Fruit fly (Drosophila melanogaster) whole organism, embryonic: ENCODE data around the gene CG14818.

ENCODE experiments used
- B-H2 ChIP-seq: fragments of 200-800 bp; sonication (Bioruptor generic); optimal IDR thresholded peaks from 2 replicates; lab custom pipeline; 2018; ENCODE audit warnings: missing biosample characterization, mild to moderate bottlenecking, missing genetic modification characterization
- Blimp-1 ChIP-seq: fragments of 200-800 bp; sonication (Bioruptor generic); optimal IDR thresholded peaks from 3 replicates; lab custom pipeline; 2018; ENCODE audit warnings: missing biosample characterization, missing genetic modification characterization, mild to moderate bottlenecking, moderate library complexity, missing genetic modification reagents
- CG10959 ChIP-seq: fragments of 200-800 bp; sonication (Bioruptor generic); IDR thresholded peaks from 2 replicates; pipeline ENCODE4 v1.3.6; 2022; ENCODE audit warnings: missing biosample characterization, missing genetic modification characterization
- CG11398 ChIP-seq: fragments of 200-800 bp; sonication (Bioruptor generic); optimal IDR thresholded peaks from 2 replicates; lab custom pipeline; 2016; ENCODE audit warnings: missing biosample characterization, missing genetic modification characterization
- CG12219 ChIP-seq: fragments of 200-800 bp; sonication (Bioruptor generic); optimal IDR thresholded peaks from 3 replicates; lab custom pipeline; 2018; ENCODE audit warnings: missing biosample characterization, mild to moderate bottlenecking, missing genetic modification characterization
- CG13123 ChIP-seq: fragments of 200-800 bp; sonication (Bioruptor generic); optimal IDR thresholded peaks from 2 replicates; lab custom pipeline; 2016; ENCODE audit warnings: missing biosample characterization, missing genetic modification characterization
- CG13296 ChIP-seq: fragments of 200-800 bp; sonication (Bioruptor generic); optimal IDR thresholded peaks from 3 replicates; lab custom pipeline; 2018; ENCODE audit warnings: missing biosample characterization, mild to moderate bottlenecking, missing genetic modification characterization
- CG1603 ChIP-seq: fragments of 200-800 bp; sonication (Bioruptor generic); optimal IDR thresholded peaks from 2 replicates; lab custom pipeline; 2019; ENCODE audit warnings: missing biosample characterization, mild to moderate bottlenecking, missing genetic modification characterization, moderate library complexity
- CG1647 ChIP-seq: fragments of 200-800 bp; sonication (Bioruptor generic); optimal IDR thresholded peaks from 3 replicates; lab custom pipeline; 2016; ENCODE audit warnings: missing biosample characterization, missing genetic modification characterization
- CG17612 ChIP-seq: fragments of 200-800 bp; sonication (Bioruptor generic); IDR thresholded peaks from 2 replicates; pipeline ENCODE4 v1.3.6; 2022; ENCODE audit warnings: missing biosample characterization, missing genetic modification characterization
- CG18011 ChIP-seq: fragments of 200-800 bp; sonication (Bioruptor generic); optimal IDR thresholded peaks from 2 replicates; lab custom pipeline; 2017; ENCODE audit warnings: missing biosample characterization, missing genetic modification characterization, mild to moderate bottlenecking, moderate library complexity, missing genotype
- CG31388 ChIP-seq: fragments of 200-800 bp; sonication (Bioruptor generic); optimal IDR thresholded peaks from 2 replicates; lab custom pipeline; 2016; ENCODE audit warnings: missing biosample characterization, missing genetic modification characterization
- CG34224 ChIP-seq: fragments of 200-800 bp; sonication (Bioruptor generic); IDR thresholded peaks from 3 replicates; pipeline ENCODE4 v1.3.6; 2022; ENCODE audit warnings: missing biosample characterization, missing genetic modification characterization; ENCODE audit not compliant: partially characterized antibody
- CG5953 ChIP-seq: fragments of 200-800 bp; sonication (Bioruptor generic); IDR thresholded peaks from 2 replicates; pipeline ENCODE4 v1.3.6; 2022; ENCODE audit warnings: missing biosample characterization, missing genetic modification characterization
- CG7786 ChIP-seq: fragments of 200-800 bp; sonication (Bioruptor generic); optimal IDR thresholded peaks from 2 replicates; lab custom pipeline; 2016; ENCODE audit warnings: missing biosample characterization, missing genetic modification characterization
- CG9727 ChIP-seq: fragments of 200-800 bp; sonication (Bioruptor generic); optimal IDR thresholded peaks from 3 replicates; lab custom pipeline; 2017; ENCODE audit warnings: missing biosample characterization, mild to moderate bottlenecking, missing genetic modification characterization
- CG9932 ChIP-seq: fragments of 200-800 bp; sonication (Bioruptor generic); IDR thresholded peaks from 2 replicates; pipeline ENCODE4 v1.3.6; 2022; ENCODE audit warnings: missing biosample characterization, missing genetic modification characterization
- CkIIα-i1 ChIP-seq: fragments of 200-800 bp; sonication (Bioruptor generic); IDR thresholded peaks from 2 replicates; pipeline ENCODE4 v1.3.6; 2022; ENCODE audit warnings: missing biosample characterization, missing genetic modification characterization
- Dek ChIP-seq: fragments of 200-800 bp; sonication (Bioruptor generic); optimal IDR thresholded peaks from 3 replicates; lab custom pipeline; 2019; ENCODE audit warnings: missing biosample characterization, mild to moderate bottlenecking, missing genetic modification characterization, moderate library complexity
- Dll ChIP-seq: fragments of 200-800 bp; sonication (Bioruptor generic); IDR thresholded peaks from 4 replicates; pipeline ENCODE4 v1.3.6; 2022; ENCODE audit warnings: missing biosample characterization, missing genetic modification characterization; ENCODE audit not compliant: partially characterized antibody
- Eip74EF ChIP-seq, 2 experiments: fragments of 200-800 bp in 1 of 2; fragments of >200 bp in 1 of 2; sonication (Bioruptor generic) in 1 of 2; optimal IDR thresholded peaks; 2 replicates each; lab custom pipeline; 2017 to 2019; ENCODE audit warnings: missing biosample characterization in 2 of 2, missing genetic modification characterization in 2 of 2, mild to moderate bottlenecking in 1 of 2, moderate library complexity in 1 of 2
- Elba2 ChIP-seq: fragments of 200-800 bp; sonication (Bioruptor generic); optimal IDR thresholded peaks from 3 replicates; lab custom pipeline; 2016; ENCODE audit warnings: missing biosample characterization, missing genetic modification characterization
- Fer2 ChIP-seq: fragments of 200-800 bp; sonication (Bioruptor generic); optimal IDR thresholded peaks from 2 replicates; lab custom pipeline; 2018; ENCODE audit warnings: missing biosample characterization, mild to moderate bottlenecking, missing genetic modification characterization, moderate library complexity
- MBD-R2 ChIP-seq: fragments of 200-800 bp; sonication (Bioruptor generic); IDR thresholded peaks from 2 replicates; pipeline ENCODE4 v1.3.6; 2022; ENCODE audit warnings: missing biosample characterization, missing genetic modification characterization
- Mad ChIP-seq: fragments of 200-800 bp; sonication (Bioruptor generic); optimal IDR thresholded peaks from 2 replicates; lab custom pipeline; 2016; ENCODE audit warnings: missing biosample characterization, missing genetic modification characterization
- NK7.1 ChIP-seq: fragments of 200-800 bp; sonication (Bioruptor generic); optimal IDR thresholded peaks from 3 replicates; lab custom pipeline; 2016; ENCODE audit warnings: missing biosample characterization, missing genetic modification characterization
- Ptx1 ChIP-seq: fragments of 200-800 bp; sonication (Bioruptor generic); IDR thresholded peaks from 2 replicates; pipeline ENCODE4 v1.3.6; 2022; ENCODE audit warnings: missing biosample characterization, missing genetic modification characterization
- TFAM ChIP-seq: fragments of 200-800 bp; sonication (Bioruptor generic); optimal IDR thresholded peaks from 2 replicates; lab custom pipeline; 2017; ENCODE audit warnings: missing biosample characterization, missing genetic modification characterization, inconsistent platforms
- bbx ChIP-seq: fragments of 200-800 bp; sonication (Bioruptor generic); IDR thresholded peaks from 2 replicates; pipeline ENCODE4 v1.3.6; 2022; ENCODE audit warnings: missing biosample characterization, missing genetic modification characterization; ENCODE audit not compliant: partially characterized antibody
- bigmax ChIP-seq: fragments of 200-800 bp; sonication (Bioruptor generic); optimal IDR thresholded peaks from 2 replicates; lab custom pipeline; 2018; ENCODE audit warnings: missing biosample characterization, mild to moderate bottlenecking, missing genetic modification characterization
- cato ChIP-seq: fragments of 200-800 bp; sonication (Bioruptor generic); optimal IDR thresholded peaks from 2 replicates; lab custom pipeline; 2016; ENCODE audit warnings: missing biosample characterization, missing genetic modification characterization, borderline replicate concordance
- chinmo ChIP-seq: fragments of 200-800 bp; sonication (Bioruptor generic); IDR thresholded peaks from 4 replicates; pipeline ENCODE4 v1.3.6; 2022; ENCODE audit warnings: missing biosample characterization, missing genetic modification characterization; ENCODE audit not compliant: partially characterized antibody
- dati ChIP-seq: fragments of 200-800 bp; sonication (Bioruptor generic); IDR thresholded peaks from 2 replicates; pipeline ENCODE4 v1.3.6; 2022; ENCODE audit warnings: missing biosample characterization, missing genetic modification characterization
- fd96Cb ChIP-seq: fragments of 200-800 bp; sonication (Bioruptor generic); optimal IDR thresholded peaks from 2 replicates; lab custom pipeline; 2018; ENCODE audit warnings: missing biosample characterization, mild to moderate bottlenecking, missing genetic modification characterization, moderate library complexity
- inv ChIP-seq: fragments of 200-800 bp; sonication (Bioruptor generic); IDR thresholded peaks from 2 replicates; pipeline ENCODE4 v1.3.6; 2022; ENCODE audit warnings: missing biosample characterization, missing genetic modification characterization; ENCODE audit not compliant: partially characterized antibody
- klu ChIP-seq: fragments of 200-800 bp; sonication (Bioruptor generic); IDR thresholded peaks from 2 replicates; pipeline ENCODE4 v1.3.6; 2022; ENCODE audit warnings: missing biosample characterization, missing genetic modification characterization
- pita ChIP-seq: fragments of 200-800 bp; sonication (Bioruptor generic); optimal IDR thresholded peaks from 2 replicates; lab custom pipeline; 2017; ENCODE audit warnings: missing biosample characterization, mild to moderate bottlenecking, missing genetic modification characterization
- salm ChIP-seq: fragments of 200-800 bp; sonication (Bioruptor generic); optimal IDR thresholded peaks from 2 replicates; lab custom pipeline; 2018; ENCODE audit warnings: missing biosample characterization, mild to moderate bottlenecking, missing genetic modification characterization
- sd ChIP-seq: fragments of 200-800 bp; sonication (Bioruptor generic); optimal IDR thresholded peaks from 3 replicates; lab custom pipeline; 2018; ENCODE audit warnings: missing biosample characterization, mild to moderate bottlenecking, missing genetic modification characterization, moderate library complexity
- sens ChIP-seq: fragments of 200-800 bp; sonication (Bioruptor generic); peaks from one replicate; lab custom pipeline; 2016; ENCODE audit warnings: missing biosample characterization, missing genetic modification characterization
- sob ChIP-seq: fragments of 200-800 bp; sonication (Bioruptor generic); IDR thresholded peaks from 2 replicates; pipeline ENCODE4 v1.3.6; 2022; ENCODE audit warnings: missing biosample characterization, missing genetic modification characterization
- tgo ChIP-seq: fragments of 200-800 bp; sonication (Bioruptor generic); IDR thresholded peaks from 3 replicates; pipeline ENCODE4 v1.3.6; 2022; ENCODE audit warnings: missing biosample characterization, missing genetic modification characterization
- tup ChIP-seq: fragments of 200-800 bp; sonication (Bioruptor generic); optimal IDR thresholded peaks from 2 replicates; lab custom pipeline; 2016; ENCODE audit warnings: missing biosample characterization, mild to moderate bottlenecking, missing genetic modification characterization, moderate library complexity
- vfl ChIP-seq: fragments of 200-800 bp; sonication (Bioruptor generic); optimal IDR thresholded peaks from 2 replicates; lab custom pipeline; 2016; ENCODE audit warnings: missing biosample characterization, missing genetic modification characterization
- z ChIP-seq: fragments of 200-800 bp; sonication (Bioruptor generic); IDR thresholded peaks from 3 replicates; pipeline ENCODE4 v1.3.6; 2022; ENCODE audit warnings: missing biosample characterization, missing genetic modification characterization
- zen2 ChIP-seq: fragments of 200-800 bp; sonication (Bioruptor generic); IDR thresholded peaks from 3 replicates; pipeline ENCODE4 v1.3.6; 2022; ENCODE audit warnings: missing biosample characterization, missing genetic modification characterization; ENCODE audit not compliant: partially characterized antibody
- zfh2 ChIP-seq: fragments of 200-800 bp; sonication (Bioruptor generic); optimal IDR thresholded peaks from 2 replicates; lab custom pipeline; 2016; ENCODE audit warnings: missing biosample characterization, missing genetic modification characterization

CG14818 gene

dm6 chrX:1907727-1908264, 28.2 kb upstream of the CG14818 start, which contains the start of gene mip130 (continued):
- no peak for TF ChIP-seq CG13296
- no peak for TF ChIP-seq CG10959
- peak; percentile 50 for TF ChIP-seq CG1603
- peak; percentile 54 for TF ChIP-seq Ptx1
- TF ChIP-seq Eip74EF (GFP tag; optimal IDR thresholded peaks at IDR 0.05; lab: Kevin White, UChicago) = no peak
- peak; percentile 5 for TF ChIP-seq CG1647
- TF ChIP-seq CkIIα-i1 (GFP tag; lab: Robert Waterston, UW) = no peak
- no peak for TF ChIP-seq salm (tag; lab: Kevin White, UChicago)
- no peak for TF ChIP-seq CG5953

- TF ChIP-seq z (GFP tag; lab: Robert Waterston, UW) = no peak
Measured at dm6 chrX:1903968-1904367, 24.4 kb upstream of the CG14818 start.

- TF ChIP-seq CG12219 (GFP tag; lab: Kevin White, UChicago) (no peak), CG9932 (GFP tag; lab: Robert Waterston, UW) (no peak), bbx (no peak), bigmax (GFP tag; lab: Kevin White, UChicago) (no peak), NK7.1 (GFP tag; lab: Kevin White, UChicago) (no peak), CG7786 (no peak), zen2 (GFP tag; lab: Robert Waterston, UW) (no peak), Fer2 (no peak), CG18011 (GFP tag; lab: Kevin White, UChicago) (no peak), Elba2 (GFP tag; lab: Kevin White, UChicago) (no peak), z (GFP tag; lab: Robert Waterston, UW) (no peak), CG9727 (GFP tag; lab: Kevin White, UChicago) (no peak), klu (no peak), CG17612 (GFP tag; lab: Robert Waterston, UW) (no peak), Dek (tag; lab: Kevin White, UChicago) (no peak), CG11398 (GFP tag; lab: Kevin White, UChicago) (no peak), zfh2 (GFP tag; lab: Kevin White, UChicago) (no peak), tup (GFP tag; lab: Kevin White, UChicago) (no peak), B-H2 (GFP tag; lab: Kevin White, UChicago) (no peak)
Measured at dm6 chrX:1903077-1903476, 23.5 kb upstream of the CG14818 start, which contains the start of gene CG32801. Gene CG32801 (minus strand): TSS chrX:1903177.

- no peak for TF ChIP-seq CG34224
- 0 out of 4 replicates have a peak, but pooled peaks have one; percentile 25 for TF ChIP-seq Dll
- no peak for TF ChIP-seq NK7.1 (GFP tag; lab: Kevin White, UChicago)
- no peak for TF ChIP-seq inv (GFP tag; lab: Robert Waterston, UW)
- no peak for TF ChIP-seq TFAM
- no peak for TF ChIP-seq Blimp-1
- TF ChIP-seq chinmo = no peak
- TF ChIP-seq fd96Cb (tag; lab: Kevin White, UChicago) = no peak
- TF ChIP-seq tgo (GFP tag; lab: Robert Waterston, UW) = no peak
- no peak for TF ChIP-seq cato (GFP tag; lab: Kevin White, UChicago)
- TF ChIP-seq Mad (GFP tag; lab: Kevin White, UChicago) = no peak
- no peak for TF ChIP-seq CG31388 (GFP tag; lab: Kevin White, UChicago)
- TF ChIP-seq sens (GFP tag; lab: Kevin White, UChicago) = peak; percentile 69
- TF ChIP-seq sob = no peak
- no peak for TF ChIP-seq pita
- TF ChIP-seq CG13123 (GFP tag; lab: Kevin White, UChicago) = no peak
- TF ChIP-seq sd = no peak
- TF ChIP-seq dati (GFP tag; lab: Robert Waterston, UW) = no peak
- TF ChIP-seq MBD-R2 (GFP tag; lab: Robert Waterston, UW) = peak; percentile 65
- TF ChIP-seq vfl (GFP tag; lab: Kevin White, UChicago) = no peak
Measured at dm6 chrX:1901605-1902136, 22.1 kb upstream of the CG14818 start, which contains the start of gene Ldaf1. Gene Ldaf1 (minus strand): TSS chrX:1901911.
